Worm (Caenorhabditis elegans): Measurements from ENCODE around the gene cth-1.

The cth-1 gene

DNA sequence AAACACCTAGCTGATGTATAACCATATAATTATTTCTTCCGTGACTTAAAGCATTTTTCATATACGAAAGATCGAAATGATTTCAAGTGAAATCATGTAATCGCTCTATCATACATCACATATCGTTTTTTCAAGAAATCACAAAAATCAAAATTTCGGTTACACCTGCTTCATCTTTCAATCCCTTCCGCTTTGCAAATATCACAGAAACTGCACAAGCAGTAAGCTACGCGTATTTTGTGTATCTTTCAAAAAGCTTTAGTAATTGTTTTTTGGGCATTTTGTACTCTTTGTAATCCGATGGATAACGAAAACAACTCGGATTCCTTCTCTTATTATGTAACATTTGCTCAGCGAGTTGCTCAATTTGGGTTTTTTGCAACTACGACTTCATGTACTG, 14.9 kb downstream of the cth-1 start, which contains the start of gene str-25:
Gene str-25, plus strand, starts transcription at position 301 of the 400 bp plus-strand sequence.
- TF ChIP-seq ztf-29 (GFP tag; IDR thresholded peaks at IDR 0.05) (no peak), T22C8.4 (GFP tag; IDR thresholded peaks at IDR 0.05) (no peak), cog-1 (tag; optimal IDR thresholded peaks at IDR 0.05) (no peak), klf-2 (GFP tag; conservative IDR thresholded peaks at IDR 0.05) (no peak), flt-1 (GFP tag; IDR thresholded peaks at IDR 0.05) (no peak), tab-1 (GFP tag; IDR thresholded peaks at IDR 0.05) (no peak), med-1 (GFP tag; optimal IDR thresholded peaks at IDR 0.05; ENCODE audit: insufficient read depth) (no peak), ref-1 (GFP tag; conservative IDR thresholded peaks at IDR 0.05) (no peak), ztf-23 (GFP tag; IDR thresholded peaks at IDR 0.05) (no peak)

DNA sequence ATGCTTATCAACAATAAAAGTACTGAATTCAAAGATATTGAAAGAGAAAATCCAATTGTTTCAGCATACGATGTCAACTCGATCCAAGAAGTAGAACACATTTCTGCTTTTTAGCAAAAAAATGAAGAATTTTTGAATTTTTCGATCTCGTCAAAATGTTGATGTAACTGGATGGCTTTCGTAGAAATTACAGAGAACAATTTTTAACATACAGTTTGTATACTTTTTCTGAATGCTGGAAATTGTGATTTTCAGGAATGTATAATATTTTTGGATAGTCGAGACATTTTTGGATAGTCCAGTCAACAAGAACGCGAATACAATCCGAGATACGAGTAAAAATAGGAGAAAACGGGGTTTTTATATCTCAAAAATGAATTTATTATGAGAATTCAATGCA, 18.1 kb downstream of the cth-1 start, which contains the start of gene str-103:
Gene str-103, minus strand, starts transcription at position 101 of the 400 bp plus-strand sequence.
- TF ChIP-seq tab-1 (GFP tag; IDR thresholded peaks at IDR 0.05) = no peak
- no peak for TF ChIP-seq ztf-29 (GFP tag; IDR thresholded peaks at IDR 0.05)
- TF ChIP-seq ref-1 (GFP tag; conservative IDR thresholded peaks at IDR 0.05) = no peak
- TF ChIP-seq klf-2 (GFP tag; conservative IDR thresholded peaks at IDR 0.05) = no peak
- TF ChIP-seq med-1 (GFP tag; optimal IDR thresholded peaks at IDR 0.05; ENCODE audit: insufficient read depth) = no peak

DNA sequence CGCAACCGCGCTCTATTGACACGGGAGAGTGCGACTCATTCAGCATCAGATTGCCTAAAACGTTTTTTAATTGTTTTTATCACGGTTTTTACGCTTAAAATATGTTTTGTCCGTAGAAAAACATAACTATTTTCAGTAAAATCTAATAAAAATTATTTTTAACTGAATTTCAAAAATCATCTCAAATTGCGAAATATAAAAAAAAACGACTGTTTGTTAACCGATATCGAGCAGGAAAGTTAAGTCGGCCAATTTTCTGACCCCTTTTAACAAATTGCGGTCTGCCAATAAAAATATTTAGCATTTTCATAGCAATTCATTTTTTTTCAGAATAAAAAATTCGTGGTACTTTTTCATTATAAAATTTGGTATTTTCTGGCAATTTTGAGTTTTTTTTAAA, 20.0 kb downstream of the cth-1 start:
- no peak for TF ChIP-seq flt-1 (GFP tag; IDR thresholded peaks at IDR 0.05)
- no peak for TF ChIP-seq klf-2 (GFP tag; conservative IDR thresholded peaks at IDR 0.05)
- no peak for TF ChIP-seq tab-1 (GFP tag; IDR thresholded peaks at IDR 0.05)

DNA sequence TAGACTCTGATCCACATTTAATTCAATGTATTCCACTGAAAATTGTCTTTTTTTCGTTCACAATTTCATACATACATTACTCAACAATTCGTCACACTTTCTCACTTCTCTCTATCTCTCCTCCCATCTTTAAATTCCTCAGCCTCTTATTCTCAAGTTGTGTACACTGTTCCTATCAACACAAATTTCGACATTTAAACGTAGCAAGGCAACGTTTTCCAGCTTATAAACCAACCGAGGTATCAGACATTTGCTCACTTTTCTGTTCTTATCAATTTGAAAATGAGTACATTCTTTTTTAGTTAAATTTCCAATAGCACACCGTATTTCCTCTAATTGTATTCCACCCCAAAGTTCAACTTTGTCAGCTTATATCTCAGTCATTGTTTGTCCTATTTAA, 20.4 kb downstream of the cth-1 start, which contains the start of gene skr-3:
Gene skr-3, plus strand, starts transcription at position 163 of the 400 bp plus-strand sequence.
- TF ChIP-seq ztf-23 (GFP tag; IDR thresholded peaks at IDR 0.05) = no peak
- TF ChIP-seq ztf-29 (GFP tag; IDR thresholded peaks at IDR 0.05) = no peak
- no peak for TF ChIP-seq ref-1 (GFP tag; conservative IDR thresholded peaks at IDR 0.05)
- no peak for TF ChIP-seq klf-2 (GFP tag; conservative IDR thresholded peaks at IDR 0.05)

DNA sequence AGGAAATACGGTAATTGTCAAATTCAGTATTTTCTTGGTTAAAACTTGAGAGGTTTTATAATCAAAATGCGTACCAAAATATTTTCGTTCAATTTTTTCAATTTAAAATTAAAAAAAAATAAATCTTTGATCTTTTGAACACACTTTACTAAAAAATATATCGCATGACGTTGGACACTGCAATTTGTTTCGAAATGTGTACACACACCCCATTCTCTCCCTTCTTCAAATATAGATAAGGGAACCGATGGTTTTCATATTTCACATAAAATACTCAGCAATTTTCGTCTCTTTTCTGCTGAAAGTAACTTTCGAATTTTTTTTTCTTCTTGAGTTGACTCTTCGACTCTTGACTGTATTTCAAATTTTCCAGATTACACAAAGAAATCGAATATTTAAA, 21.0 kb downstream of the cth-1 start:
- TF ChIP-seq ztf-29 (GFP tag; IDR thresholded peaks at IDR 0.05) (no peak), T22C8.4 (GFP tag; IDR thresholded peaks at IDR 0.05) (no peak), ref-1 (GFP tag; conservative IDR thresholded peaks at IDR 0.05) (no peak), med-1 (GFP tag; optimal IDR thresholded peaks at IDR 0.05; ENCODE audit: insufficient read depth) (no peak)

DNA sequence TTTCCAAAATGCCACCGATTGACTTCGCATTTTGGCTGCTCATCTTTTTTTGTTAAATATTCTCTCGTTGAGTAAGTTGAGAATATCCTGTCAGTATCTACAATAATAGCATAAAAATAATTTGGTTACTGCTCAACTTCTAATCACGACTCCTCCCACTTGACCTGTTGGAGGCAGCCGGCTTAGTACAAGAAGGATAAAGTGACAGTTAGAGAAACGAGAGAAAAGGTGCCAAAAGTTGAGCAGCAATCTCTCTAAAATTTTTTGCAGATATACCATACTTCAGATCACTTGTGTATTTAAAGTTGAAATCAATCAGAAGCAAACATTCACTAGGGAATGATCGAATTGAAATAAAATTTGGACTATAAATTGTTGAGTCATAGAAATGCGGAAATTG, 24.3 kb downstream of the cth-1 start, which contains the start of gene nhr-111:
Gene nhr-111, minus strand, starts transcription at position 101 of the 400 bp plus-strand sequence.
- TF ChIP-seq T22C8.4 (GFP tag; IDR thresholded peaks at IDR 0.05) (no peak), klf-2 (GFP tag; conservative IDR thresholded peaks at IDR 0.05) (no peak), flt-1 (GFP tag; IDR thresholded peaks at IDR 0.05) (no peak)

DNA sequence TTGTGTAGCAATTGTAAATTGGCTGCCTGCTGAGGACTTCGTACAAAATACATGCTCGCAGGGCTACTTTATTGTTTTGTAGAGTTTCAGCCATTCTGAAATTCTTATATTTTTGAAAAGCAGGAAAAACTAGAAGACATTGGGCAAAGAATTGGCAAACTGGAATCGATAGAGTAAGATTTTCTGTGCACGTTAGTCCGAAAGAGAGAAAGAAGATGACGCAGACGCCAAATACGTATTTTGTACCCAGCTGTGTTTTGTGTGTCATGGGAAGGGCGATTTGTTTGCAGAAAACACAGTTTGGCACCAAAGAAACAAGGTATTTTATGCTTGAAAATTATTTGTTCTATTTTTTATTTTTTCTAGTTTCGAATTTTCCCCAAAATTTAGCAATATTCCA, 26.9 kb downstream of the cth-1 start, which contains the start of gene fbxa-143:
Gene fbxa-143, minus strand, starts transcription at position 101 of the 400 bp plus-strand sequence.
- no peak for TF ChIP-seq ztf-29 (GFP tag; IDR thresholded peaks at IDR 0.05)
- TF ChIP-seq T22C8.4 (GFP tag; IDR thresholded peaks at IDR 0.05) = no peak

DNA sequence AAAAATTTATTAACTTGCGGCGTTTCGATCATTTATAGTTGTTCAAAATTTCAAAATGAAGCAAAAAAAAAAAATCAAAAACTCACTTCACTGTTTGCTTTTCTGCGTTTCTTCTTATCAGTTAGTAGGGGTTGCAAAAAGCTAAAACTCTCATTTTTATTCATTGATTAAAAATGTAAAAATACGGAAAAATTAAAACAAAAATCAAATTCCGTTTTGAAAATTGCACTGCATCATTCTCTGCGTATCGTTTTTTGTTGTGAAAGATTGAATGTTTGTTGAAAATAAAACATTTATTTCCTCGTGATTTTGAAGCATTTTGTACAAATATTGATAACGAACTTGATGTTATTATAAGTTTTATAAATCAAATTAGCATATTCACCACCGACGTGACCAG, 28.6 kb downstream of the cth-1 start:
- no peak for TF ChIP-seq ref-1 (GFP tag; conservative IDR thresholded peaks at IDR 0.05)
- no peak for TF ChIP-seq klf-2 (GFP tag; conservative IDR thresholded peaks at IDR 0.05)
- TF ChIP-seq flt-1 (GFP tag; IDR thresholded peaks at IDR 0.05) = no peak
- TF ChIP-seq cog-1 (tag; optimal IDR thresholded peaks at IDR 0.05) = no peak
- TF ChIP-seq ztf-29 (GFP tag; IDR thresholded peaks at IDR 0.05) = no peak
- no peak for TF ChIP-seq tab-1 (GFP tag; IDR thresholded peaks at IDR 0.05)
- TF ChIP-seq T22C8.4 (GFP tag; IDR thresholded peaks at IDR 0.05) = no peak
- TF ChIP-seq ztf-23 (GFP tag; IDR thresholded peaks at IDR 0.05) = no peak
- TF ChIP-seq med-1 (GFP tag; optimal IDR thresholded peaks at IDR 0.05; ENCODE audit: insufficient read depth) = no peak

DNA sequence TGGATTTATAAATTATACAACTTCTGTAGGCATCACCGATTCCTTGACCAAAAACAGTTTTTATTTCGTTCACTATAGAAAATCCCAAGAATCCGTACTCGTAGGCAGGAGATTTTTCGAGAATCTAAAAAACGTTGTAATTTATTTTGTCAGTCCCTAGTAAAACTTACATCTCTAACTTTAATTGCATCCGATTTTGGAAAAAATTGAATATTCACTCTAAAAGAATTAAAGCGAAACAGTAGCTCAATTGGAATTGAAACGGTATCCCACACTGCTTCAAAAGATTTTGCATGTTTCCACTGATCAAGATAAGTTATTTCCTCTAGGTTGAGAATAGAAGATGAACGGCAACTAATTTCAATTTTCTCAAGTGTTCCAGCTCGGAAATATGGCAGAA, 30.8 kb downstream of the cth-1 start, which contains the start of gene fbxa-142:
Gene fbxa-142, minus strand, starts transcription at position 101 of the 400 bp plus-strand sequence.
- TF ChIP-seq ztf-23 (GFP tag; IDR thresholded peaks at IDR 0.05) (no peak), T22C8.4 (GFP tag; IDR thresholded peaks at IDR 0.05) (no peak), klf-2 (GFP tag; conservative IDR thresholded peaks at IDR 0.05) (no peak), cog-1 (tag; optimal IDR thresholded peaks at IDR 0.05) (no peak), ref-1 (GFP tag; conservative IDR thresholded peaks at IDR 0.05) (no peak), flt-1 (GFP tag; IDR thresholded peaks at IDR 0.05) (no peak), ztf-29 (GFP tag; IDR thresholded peaks at IDR 0.05) (no peak), med-1 (GFP tag; optimal IDR thresholded peaks at IDR 0.05; ENCODE audit: insufficient read depth) (no peak), tab-1 (GFP tag; IDR thresholded peaks at IDR 0.05) (no peak)

DNA sequence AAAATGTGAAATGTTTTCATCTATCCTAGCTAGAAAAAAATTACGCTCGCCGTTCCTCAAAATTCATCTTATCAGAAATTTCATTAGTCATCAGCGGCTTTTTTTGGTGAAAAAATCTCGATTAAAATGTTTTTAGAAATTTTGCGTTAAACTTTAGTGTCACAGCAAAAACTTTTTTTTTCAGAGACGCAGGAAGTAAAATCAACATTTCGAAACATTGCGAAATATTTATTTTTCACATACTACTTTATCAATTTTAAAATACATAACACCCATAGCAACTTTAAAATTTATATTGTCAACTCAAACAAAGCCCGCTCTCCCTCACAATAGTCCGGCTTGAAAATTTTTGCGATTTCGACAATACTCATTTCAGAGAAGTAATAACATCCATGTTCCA, 31.7 kb downstream of the cth-1 start:
- TF ChIP-seq ztf-23 (GFP tag; IDR thresholded peaks at IDR 0.05) (no peak), tab-1 (GFP tag; IDR thresholded peaks at IDR 0.05) (no peak), ref-1 (GFP tag; conservative IDR thresholded peaks at IDR 0.05) (no peak), T22C8.4 (GFP tag; IDR thresholded peaks at IDR 0.05) (no peak), ztf-29 (GFP tag; IDR thresholded peaks at IDR 0.05) (no peak), cog-1 (tag; optimal IDR thresholded peaks at IDR 0.05) (no peak), flt-1 (GFP tag; IDR thresholded peaks at IDR 0.05) (no peak), klf-2 (GFP tag; conservative IDR thresholded peaks at IDR 0.05) (no peak), med-1 (GFP tag; optimal IDR thresholded peaks at IDR 0.05; ENCODE audit: insufficient read depth) (no peak)

DNA sequence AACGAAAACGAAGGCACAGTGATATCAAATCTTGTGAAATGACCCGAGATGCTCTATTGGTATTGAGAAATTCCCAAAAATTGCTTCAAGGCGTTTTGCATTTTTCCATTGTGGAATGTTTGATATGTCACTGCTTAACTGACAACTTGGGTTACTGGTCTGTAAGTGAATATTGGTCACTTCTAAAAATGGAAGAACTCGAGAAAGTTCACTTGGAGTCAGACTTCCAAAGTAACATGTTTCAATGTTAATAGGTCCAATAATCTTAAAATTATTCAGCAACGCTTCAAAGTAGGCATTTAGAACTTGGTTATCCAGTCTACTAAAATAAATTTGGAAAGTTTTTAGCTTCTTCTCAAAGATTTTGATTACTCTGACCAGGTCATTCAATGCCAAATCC, 32.2 kb downstream of the cth-1 start, which contains the start of gene fbxa-144:
Gene fbxa-144, minus strand, starts transcription at position 101 of the 400 bp plus-strand sequence.
- TF ChIP-seq ztf-29 (GFP tag; IDR thresholded peaks at IDR 0.05) (no peak), tab-1 (GFP tag; IDR thresholded peaks at IDR 0.05) (no peak), cog-1 (tag; optimal IDR thresholded peaks at IDR 0.05) (no peak), T22C8.4 (GFP tag; IDR thresholded peaks at IDR 0.05) (no peak), med-1 (GFP tag; optimal IDR thresholded peaks at IDR 0.05; ENCODE audit: insufficient read depth) (no peak), ztf-23 (GFP tag; IDR thresholded peaks at IDR 0.05) (no peak), ref-1 (GFP tag; conservative IDR thresholded peaks at IDR 0.05) (no peak), klf-2 (GFP tag; conservative IDR thresholded peaks at IDR 0.05) (no peak)
